Worm (Caenorhabditis elegans) whole organism, L3 larva: ENCODE measurements around the gene nlp-36.

ENCODE experiments used
- elt-1 ChIP-seq: fragments of 150-350 bp; optimal IDR thresholded peaks from 2 replicates; lab custom pipeline; 2014; ENCODE audit warnings: missing biosample characterization, missing genetic modification characterization
- eor-1 ChIP-seq, 2 experiments: fragments of 150-350 bp; optimal IDR thresholded peaks; 2 replicates each; lab custom pipeline; 2014 to 2018; ENCODE audit warnings: missing biosample characterization in 2 of 2, missing genetic modification characterization in 2 of 2
- jun-1 ChIP-seq: fragments of 150-350 bp; optimal IDR thresholded peaks from 2 replicates; lab custom pipeline; 2014; ENCODE audit warnings: missing biosample characterization, missing genetic modification reagents, missing genetic modification characterization
- lin-39 ChIP-seq: fragments of 150-350 bp; optimal IDR thresholded peaks from 2 replicates; lab custom pipeline; 2018; ENCODE audit warnings: missing biosample characterization, missing genetic modification reagents, missing genetic modification characterization
- lsy-12 ChIP-seq: sonication (generic microtip); optimal IDR thresholded peaks from 2 replicates; lab custom pipeline; 2016; ENCODE audit warnings: mild to moderate bottlenecking, missing genetic modification characterization, missing compliant biosample characterization
- nfya-1 ChIP-seq: sonication (generic microtip); optimal IDR thresholded peaks from 2 replicates; lab custom pipeline; 2017; ENCODE audit warnings: missing genetic modification characterization, mild to moderate bottlenecking, missing compliant biosample characterization, antibody characterized with exemption, moderate library complexity; ENCODE audit not compliant: insufficient read depth
- nhr-11 ChIP-seq: fragments of 150-350 bp; optimal IDR thresholded peaks from 2 replicates; lab custom pipeline; 2014; ENCODE audit warnings: missing biosample characterization, missing genetic modification characterization
- nhr-12 ChIP-seq: fragments of 150-350 bp; optimal IDR thresholded peaks from 2 replicates; lab custom pipeline; 2014; ENCODE audit warnings: missing biosample characterization, missing genetic modification characterization
- nhr-237 ChIP-seq: fragments of 150-350 bp; optimal IDR thresholded peaks from 2 replicates; lab custom pipeline; 2014; ENCODE audit warnings: missing biosample characterization, missing genetic modification characterization
- nhr-76 ChIP-seq: fragments of 150-350 bp; sonication (generic microtip); optimal IDR thresholded peaks from 5 replicates; lab custom pipeline; 2014; ENCODE audit warnings: missing biosample characterization, missing genetic modification characterization
- nhr-77 ChIP-seq: fragments of 150-350 bp; optimal IDR thresholded peaks from 2 replicates; lab custom pipeline; 2014; ENCODE audit warnings: missing biosample characterization, missing genetic modification characterization
- pha-4 ChIP-seq: fragments of 150-350 bp; optimal IDR thresholded peaks from 2 replicates; lab custom pipeline; 2014; ENCODE audit warnings: missing biosample characterization, missing genetic modification reagents, missing genetic modification characterization
- unc-39 ChIP-seq: sonication (generic microtip); optimal IDR thresholded peaks from 4 replicates; lab custom pipeline; 2017; ENCODE audit warnings: missing biosample characterization, missing genetic modification characterization
- unc-62 ChIP-seq: fragments of 150-350 bp; sonication (generic microtip); optimal IDR thresholded peaks from 4 replicates; lab custom pipeline; 2014; ENCODE audit warnings: missing biosample characterization, missing genetic modification reagents, missing genetic modification characterization

- no peak for TF ChIP-seq jun-1 (tag; lab: Kevin White, UChicago)
- no peak for TF ChIP-seq pha-4 (tag; lab: Kevin White, UChicago)
- TF ChIP-seq unc-39 (tag; lab: Kevin White, UChicago): no peak
- no peak for TF ChIP-seq lsy-12 (tag; lab: Kevin White, UChicago)
- TF ChIP-seq eor-1 (tag; optimal IDR thresholded peaks at IDR 0.05; lab: Kevin White, UChicago): no peak
- no peak for TF ChIP-seq nfya-1 (tag; lab: Kevin White, UChicago)
- TF ChIP-seq nhr-11 (tag; lab: Kevin White, UChicago): no peak
- no peak for TF ChIP-seq nhr-76
- TF ChIP-seq nhr-12: no peak
- TF ChIP-seq nhr-237: no peak
- TF ChIP-seq lin-39: no peak
- no peak for TF ChIP-seq elt-1 (tag; lab: Kevin White, UChicago)
- no peak for TF ChIP-seq unc-62 (GFP tag; lab: Kevin White, UChicago)
- no peak for TF ChIP-seq nhr-77 (tag; lab: Kevin White, UChicago)
Measured at ce11 chrIII:9471996-9472395, 16.5 kb upstream of the nlp-36 start.
